Fruit fly (Drosophila melanogaster): ENCODE data around the gene S.

The S gene

dm6 chr2L:1072184-1072583 lies 5.4 kb downstream of the S start (continued):
- peak; percentile 90 for TF ChIP-seq Dad (GFP tag; optimal IDR thresholded peaks at IDR 0.05)
- TF ChIP-seq slou (GFP tag; optimal IDR thresholded peaks at IDR 0.05) = peak; percentile 91
- no peak for TF ChIP-seq chinmo (GFP tag; IDR thresholded peaks at IDR 0.05; ENCODE audit: partially characterized antibody)
- no peak for TF ChIP-seq inv (GFP tag; IDR thresholded peaks at IDR 0.05; ENCODE audit: partially characterized antibody)
- TF ChIP-seq vfl (GFP tag; optimal IDR thresholded peaks at IDR 0.05) = peak; percentile 62
- peak; percentile 94 for TF ChIP-seq sr (GFP tag; IDR thresholded peaks at IDR 0.05)
- TF ChIP-seq Six4 (GFP tag; optimal IDR thresholded peaks at IDR 0.05) = peak; percentile 93
- no peak for TF ChIP-seq hb (GFP tag; IDR thresholded peaks at IDR 0.05; ENCODE audit: partially characterized antibody)
- peak; percentile 53; the same call in 1 of the 2 replicates for TF ChIP-seq Oaz (GFP tag; IDR thresholded peaks at IDR 0.05)
- TF ChIP-seq gfzf (GFP tag; optimal IDR thresholded peaks at IDR 0.05) = peak; percentile 22
- TF ChIP-seq Ravus (GFP tag; IDR thresholded peaks at IDR 0.05) = peak; percentile 32; the same call in 1 of the 2 replicates
- peak; percentile 97 for TF ChIP-seq bab2 (GFP tag; optimal IDR thresholded peaks at IDR 0.05)
- TF ChIP-seq CG17912 (GFP tag; optimal IDR thresholded peaks at IDR 0.05) = peak; percentile 94
- peak; percentile 49 for TF ChIP-seq CG9437 (GFP tag; optimal IDR thresholded peaks at IDR 0.05)
- TF ChIP-seq H2.0 (GFP tag; IDR thresholded peaks at IDR 0.05) = peak; percentile 70
- peak; percentile 96 for TF ChIP-seq chm (GFP tag; IDR thresholded peaks at IDR 0.05)
- TF ChIP-seq HmgD (GFP tag; optimal IDR thresholded peaks at IDR 0.05) = peak; percentile 61
- peak; percentile 91 for TF ChIP-seq rib (GFP tag; IDR thresholded peaks at IDR 0.05)
- TF ChIP-seq MTF-1 (GFP tag; optimal IDR thresholded peaks at IDR 0.05; ENCODE audit: borderline replicate concordance) = peak; percentile 98
- peak; percentile 88 for TF ChIP-seq ranshi (GFP tag; IDR thresholded peaks at IDR 0.05)
- peak; percentile 95 for TF ChIP-seq CG18599 (GFP tag; optimal IDR thresholded peaks at IDR 0.05)
- TF ChIP-seq CG3838 (GFP tag; optimal IDR thresholded peaks at IDR 0.05) = peak; percentile 94
- TF ChIP-seq br (optimal IDR thresholded peaks at IDR 0.05) = no peak
- TF ChIP-seq CG4854 (GFP tag; optimal IDR thresholded peaks at IDR 0.05) = peak; percentile 95
- TF ChIP-seq Jarid2 (GFP tag; optimal IDR thresholded peaks at IDR 0.05) = peak; percentile 84
- peak; percentile 87 for TF ChIP-seq shn (GFP tag; optimal IDR thresholded peaks at IDR 0.05)
- peak; percentile 85 for TF ChIP-seq slp2 (GFP tag; optimal IDR thresholded peaks at IDR 0.05)
- TF ChIP-seq chn (GFP tag; optimal IDR thresholded peaks at IDR 0.05) = peak; percentile 83
- peak; percentile 79 for TF ChIP-seq zfh2 (GFP tag; optimal IDR thresholded peaks at IDR 0.05)
- TF ChIP-seq Mes4 (GFP tag; optimal IDR thresholded peaks at IDR 0.05) = peak; percentile 93
- TF ChIP-seq CG6791 (GFP tag; IDR thresholded peaks at IDR 0.05; ENCODE audit: partially characterized antibody) = no peak
- TF ChIP-seq CG10366 (GFP tag; IDR thresholded peaks at IDR 0.05) = peak; percentile 83
- TF ChIP-seq Usf (GFP tag; optimal IDR thresholded peaks at IDR 0.05) = peak; percentile 79
- no peak for TF ChIP-seq sna (GFP tag; IDR thresholded peaks at IDR 0.05; ENCODE audit: partially characterized antibody)
- peak; percentile 78 for TF ChIP-seq CG31224 (GFP tag; IDR thresholded peaks at IDR 0.05)
- TF ChIP-seq Antp (GFP tag; optimal IDR thresholded peaks at IDR 0.05) = peak; percentile 90
- peak; percentile 70 for TF ChIP-seq CG6175 (GFP tag; IDR thresholded peaks at IDR 0.05)
- TF ChIP-seq CG10274 (GFP tag; optimal IDR thresholded peaks at IDR 0.05) = peak; percentile 86
- TF ChIP-seq klu (GFP tag; IDR thresholded peaks at IDR 0.05) = peak; percentile 76
- TF ChIP-seq Fer3 (tag; optimal IDR thresholded peaks at IDR 0.05) = peak; percentile 90
- TF ChIP-seq zen2 (GFP tag; IDR thresholded peaks at IDR 0.05; ENCODE audit: partially characterized antibody) = no peak
- TF ChIP-seq Atf6 (GFP tag; IDR thresholded peaks at IDR 0.05) = peak; percentile 91
- TF ChIP-seq tap (tag; optimal IDR thresholded peaks at IDR 0.05) = peak; percentile 89
- peak; percentile 90 for TF ChIP-seq Atf3 (GFP tag; optimal IDR thresholded peaks at IDR 0.05)
- TF ChIP-seq CG7271 (tag; optimal IDR thresholded peaks at IDR 0.05) = peak; percentile 90
- peak; percentile 66 for TF ChIP-seq luna (GFP tag; optimal IDR thresholded peaks at IDR 0.05)
- peak; percentile 54 for TF ChIP-seq Neu2 (GFP tag; optimal IDR thresholded peaks at IDR 0.05; ENCODE audit: borderline replicate concordance)
- TF ChIP-seq CG31388 (GFP tag; optimal IDR thresholded peaks at IDR 0.05) = peak; percentile 75
- peak; percentile 95 for TF ChIP-seq CG9727 (GFP tag; optimal IDR thresholded peaks at IDR 0.05)
- TF ChIP-seq Myb (GFP tag; optimal IDR thresholded peaks at IDR 0.05) = peak; percentile 70
- peak; percentile 76 for TF ChIP-seq trem (tag; optimal IDR thresholded peaks at IDR 0.05)
